Fruit fly (Drosophila melanogaster) whole organism, pupa: ENCODE data around the gene CG14439.

Source experiments
- CG10348 ChIP-seq: fragments of 200-800 bp; sonication (Bioruptor generic); IDR thresholded peaks from 2 replicates; pipeline ENCODE4 v1.3.6; 2022; ENCODE audit warnings: missing biosample characterization, missing genetic modification characterization
- CG12605 ChIP-seq: fragments of 200-800 bp; sonication (Bioruptor generic); IDR thresholded peaks from 2 replicates; pipeline ENCODE4 v1.3.6; 2022; ENCODE audit warnings: missing biosample characterization, missing genetic modification characterization
- CG14655 ChIP-seq: fragments of 200-800 bp; sonication (Bioruptor generic); optimal IDR thresholded peaks from 3 replicates; lab custom pipeline; 2017; ENCODE audit warnings: mild to moderate bottlenecking, missing biosample characterization, missing genetic modification reagents, missing genetic modification characterization
- CG15710 ChIP-seq: fragments of 200-800 bp; sonication (Bioruptor generic); optimal IDR thresholded peaks from 2 replicates; lab custom pipeline; 2018; ENCODE audit warnings: missing biosample characterization, mild to moderate bottlenecking, missing genetic modification characterization, moderate library complexity
- CG4496 ChIP-seq: fragments of 200-800 bp; sonication (Bioruptor generic); IDR thresholded peaks from 3 replicates; pipeline ENCODE4 v1.3.6; 2022; ENCODE audit warnings: missing biosample characterization, missing genetic modification characterization
- Ets98B ChIP-seq: fragments of 200-800 bp; sonication (Bioruptor generic); IDR thresholded peaks from 2 replicates; pipeline ENCODE4 v1.3.6; 2022; ENCODE audit warnings: missing biosample characterization, missing genetic modification characterization
- Pif1B ChIP-seq: fragments of 200-800 bp; sonication (Bioruptor generic); optimal IDR thresholded peaks from 3 replicates; lab custom pipeline; 2016; ENCODE audit warnings: missing biosample characterization, missing genetic modification characterization
- fd96Ca ChIP-seq: fragments of 200-800 bp; sonication (Bioruptor generic); IDR thresholded peaks from 3 replicates; pipeline ENCODE4 v1.3.6; 2022; ENCODE audit warnings: missing biosample characterization, missing genetic modification characterization

- TF ChIP-seq CG14655 (GFP tag; lab: Kevin White, UChicago), result no peak
- TF ChIP-seq fd96Ca (GFP tag; lab: Robert Waterston, UW), result no peak
- no peak for TF ChIP-seq Pif1B (GFP tag; lab: Kevin White, UChicago)
- no peak for TF ChIP-seq CG12605 (GFP tag; lab: Robert Waterston, UW)
- TF ChIP-seq CG15710 (tag; lab: Kevin White, UChicago), result peak; percentile 13
- no peak for TF ChIP-seq CG4496 (GFP tag; lab: Robert Waterston, UW)
- 0 out of 2 replicates have a peak, but pooled peaks have one; percentile 9 for TF ChIP-seq Ets98B (GFP tag; lab: Robert Waterston, UW)
- no peak for TF ChIP-seq CG10348 (GFP tag; lab: Robert Waterston, UW)
These were observed 4.2 kb upstream of the CG14439 start for dm6 chrX:6743192-6743591.
